Fruit fly (Drosophila melanogaster): ENCODE measurements around the gene Tsp5D.

Tsp5D gene

dm6 chrX:6030010-6030409 is 44.6 kb downstream of the Tsp5D start (continued):
- TF ChIP-seq salr (GFP tag; optimal IDR thresholded peaks at IDR 0.05) (no peak), CG7368 (GFP tag; optimal IDR thresholded peaks at IDR 0.05) (no peak), CG11762 (GFP tag; optimal IDR thresholded peaks at IDR 0.05; ENCODE audit: insufficient read depth) (no peak), CG34406 (GFP tag; optimal IDR thresholded peaks at IDR 0.05) (peak; percentile 28), CG10631 (GFP tag; optimal IDR thresholded peaks at IDR 0.05) (peak; percentile 22), CG8632 (GFP tag; optimal IDR thresholded peaks at IDR 0.05) (peak; percentile 0), fd59A (GFP tag; optimal IDR thresholded peaks at IDR 0.05) (no peak)

DNA sequence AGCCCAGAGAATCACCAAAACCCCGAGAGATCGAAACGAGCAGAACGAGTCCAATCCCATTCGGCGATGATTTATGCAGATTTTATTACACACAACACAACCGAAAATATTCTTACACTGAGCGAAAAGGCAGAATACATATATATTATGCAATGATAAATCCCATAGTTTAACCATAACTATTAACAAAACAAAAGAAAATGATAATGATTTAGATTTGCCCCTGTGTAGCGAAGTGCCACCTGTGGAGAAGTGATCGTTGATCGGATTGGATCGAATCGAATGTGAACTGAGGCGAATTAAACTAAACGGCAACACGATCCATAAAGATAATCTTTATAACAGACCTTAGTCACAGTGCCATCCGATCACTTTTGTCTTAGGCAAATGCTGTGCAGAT is 45.6 kb downstream of the Tsp5D start:
- TF ChIP-seq dac (GFP tag; optimal IDR thresholded peaks at IDR 0.05): no peak
- TF ChIP-seq CG10669 (GFP tag; optimal IDR thresholded peaks at IDR 0.05): no peak
- TF ChIP-seq Eip78C (GFP tag): peak; percentile 18
- no peak for TF ChIP-seq eg (GFP tag; IDR thresholded peaks at IDR 0.05)
- TF ChIP-seq svp (GFP tag): peak; percentile 60

DNA sequence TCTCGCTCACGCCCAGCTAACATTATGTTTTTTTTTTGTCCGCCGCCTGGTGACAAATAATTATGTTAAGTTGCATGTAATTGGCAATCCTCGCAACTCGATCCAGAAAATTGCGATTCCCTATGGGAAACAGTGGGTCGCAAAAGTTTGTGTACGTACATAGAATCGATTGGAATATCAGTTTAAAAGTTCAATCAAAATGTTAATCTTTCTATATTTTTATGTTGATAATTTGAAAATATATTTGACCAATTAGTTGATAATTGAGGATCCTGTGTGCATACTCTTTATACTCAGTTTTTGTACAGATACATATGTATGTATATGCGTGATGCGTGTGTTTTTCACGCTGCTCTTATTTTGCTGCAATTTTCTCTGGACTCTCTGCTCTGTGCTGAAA is 46.8 kb downstream of the Tsp5D start:
- peak; percentile 29 for TF ChIP-seq CG7368 (GFP tag; optimal IDR thresholded peaks at IDR 0.05)
- peak; percentile 55 for TF ChIP-seq CG11294 (GFP tag; IDR thresholded peaks at IDR 0.05)
- TF ChIP-seq Hr38 (GFP tag; optimal IDR thresholded peaks at IDR 0.05): no peak
- peak; percentile 1 for TF ChIP-seq CG6854 (GFP tag; optimal IDR thresholded peaks at IDR 0.05)
- TF ChIP-seq Sox102F (GFP tag; optimal IDR thresholded peaks at IDR 0.05): peak; percentile 25
- peak; percentile 82 for TF ChIP-seq Gug (GFP tag; IDR thresholded peaks at IDR 0.05)
- TF ChIP-seq Hr39 (GFP tag; optimal IDR thresholded peaks at IDR 0.05): peak; percentile 14
- peak; percentile 87 for TF ChIP-seq Eip78C (GFP tag)
- peak; percentile 29 for TF ChIP-seq CG11762 (GFP tag; optimal IDR thresholded peaks at IDR 0.05; ENCODE audit: insufficient read depth)
- TF ChIP-seq Met (GFP tag; optimal IDR thresholded peaks at IDR 0.05): peak; percentile 60
- TF ChIP-seq vri (GFP tag; optimal IDR thresholded peaks at IDR 0.05): no peak
- TF ChIP-seq topi (GFP tag; optimal IDR thresholded peaks at IDR 0.05): peak; percentile 35
- peak; percentile 67 for TF ChIP-seq CG6808 (GFP tag; optimal IDR thresholded peaks at IDR 0.05)
- TF ChIP-seq CG9139 (GFP tag; optimal IDR thresholded peaks at IDR 0.05): peak; percentile 21
- no peak for TF ChIP-seq CG31627 (GFP tag; optimal IDR thresholded peaks at IDR 0.05)
- peak; percentile 63 for TF ChIP-seq CG10669 (GFP tag; optimal IDR thresholded peaks at IDR 0.05)
- TF ChIP-seq lz (GFP tag; optimal IDR thresholded peaks at IDR 0.05): peak; percentile 40
- TF ChIP-seq salr (GFP tag; optimal IDR thresholded peaks at IDR 0.05): peak in 1 of 2 experiments; percentile 31
- peak; percentile 43 for TF ChIP-seq CG1621 (tag; optimal IDR thresholded peaks at IDR 0.05)
- peak; percentile 38 for TF ChIP-seq CG32006 (GFP tag; optimal IDR thresholded peaks at IDR 0.05)
- TF ChIP-seq eg (GFP tag; IDR thresholded peaks at IDR 0.05): peak; percentile 70
- no peak for TF ChIP-seq fkh (GFP tag; optimal IDR thresholded peaks at IDR 0.05)
- TF ChIP-seq esn (GFP tag; optimal IDR thresholded peaks at IDR 0.05): peak; percentile 47
- peak; percentile 83 for TF ChIP-seq CG8119 (GFP tag; IDR thresholded peaks at IDR 0.05)
- peak; percentile 12 for TF ChIP-seq CG16779 (tag; optimal IDR thresholded peaks at IDR 0.05)
- TF ChIP-seq CG34406 (GFP tag; optimal IDR thresholded peaks at IDR 0.05): peak; percentile 40
- peak; percentile 67 for TF ChIP-seq achi (GFP tag; optimal IDR thresholded peaks at IDR 0.05)
- no peak for TF ChIP-seq Blimp-1 (GFP tag; optimal IDR thresholded peaks at IDR 0.05)
- no peak for TF ChIP-seq Eip93F (GFP tag; optimal IDR thresholded peaks at IDR 0.05)
- TF ChIP-seq CG11902 (GFP tag; optimal IDR thresholded peaks at IDR 0.05): peak; percentile 5
- peak; percentile 47 for TF ChIP-seq spab (GFP tag; optimal IDR thresholded peaks at IDR 0.05)
- peak; percentile 46 for TF ChIP-seq CG10631 (GFP tag; optimal IDR thresholded peaks at IDR 0.05)
- peak; percentile 7 for TF ChIP-seq Lpt (GFP tag; optimal IDR thresholded peaks at IDR 0.05)
- peak; percentile 73 for TF ChIP-seq dsx (GFP tag; optimal IDR thresholded peaks at IDR 0.05; ENCODE audit: poor library complexity, severe bottlenecking)
- peak; percentile 16 for TF ChIP-seq Smox (GFP tag; optimal IDR thresholded peaks at IDR 0.05)
- peak; percentile 76 for TF ChIP-seq CG3032 (tag; optimal IDR thresholded peaks at IDR 0.05)
- no peak for TF ChIP-seq CG6276 (GFP tag; optimal IDR thresholded peaks at IDR 0.05)
- no peak for TF ChIP-seq Ets21C (GFP tag; optimal IDR thresholded peaks at IDR 0.05)
- TF ChIP-seq pdm3 (GFP tag; optimal IDR thresholded peaks at IDR 0.05): peak; percentile 59
- peak; percentile 81 for TF ChIP-seq CG15336 (GFP tag; IDR thresholded peaks at IDR 0.05)
- TF ChIP-seq CG4318 (GFP tag; optimal IDR thresholded peaks at IDR 0.05): no peak
- TF ChIP-seq CG8632 (GFP tag; optimal IDR thresholded peaks at IDR 0.05): peak; percentile 24
- TF ChIP-seq fd85E (GFP tag; optimal IDR thresholded peaks at IDR 0.05): no peak
- TF ChIP-seq CG6163 (GFP tag; IDR thresholded peaks at IDR 0.05): peak; percentile 82

Measured in whole organism, prepupa.